Fruit fly (Drosophila melanogaster): ENCODE results near the gene Dbp80.

dm6 chr3L:27265613-27266012 lies 13.5 kb upstream of the Dbp80 start:
- TF ChIP-seq psq (optimal IDR thresholded peaks at IDR 0.05) (no peak), Sin3A (optimal IDR thresholded peaks at IDR 0.05) (no peak), h (optimal IDR thresholded peaks at IDR 0.05) (no peak), insv (optimal IDR thresholded peaks at IDR 0.05) (no peak), ttk (optimal IDR thresholded peaks at IDR 0.05) (no peak), Myc (optimal IDR thresholded peaks at IDR 0.05) (no peak)

Measured in Kc167 (cell line).